Worm (Caenorhabditis elegans): ENCODE results near the gene T05B9.1.

DNA sequence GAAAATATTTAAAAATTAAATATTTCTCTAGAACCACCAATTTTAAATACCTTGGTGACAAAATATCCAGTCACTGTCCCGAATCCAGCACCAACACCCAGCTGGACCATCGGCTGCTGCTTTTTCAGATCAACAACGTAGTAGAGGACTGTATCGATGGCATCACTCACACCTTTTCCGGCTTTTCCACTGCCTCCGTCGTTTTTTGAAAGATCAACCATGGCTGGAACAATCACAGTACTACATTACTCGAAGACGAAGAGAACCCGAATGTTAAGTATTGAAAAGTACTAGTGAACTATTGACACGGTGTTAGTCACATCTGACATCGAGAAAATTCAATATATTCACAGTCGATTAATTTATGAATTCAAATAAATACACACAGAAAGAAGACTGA, 23.9 kb downstream of the T05B9.1 start, which contains the start of gene fndc-1:
- TF ChIP-seq sdz-12 (GFP tag; optimal IDR thresholded peaks at IDR 0.05) (no peak), duxl-1 (tag; optimal IDR thresholded peaks at IDR 0.05; ENCODE audit: poor library complexity) (no peak), dve-1 (tag; optimal IDR thresholded peaks at IDR 0.05; ENCODE audit: insufficient read depth) (no peak), mxl-3 (GFP tag; optimal IDR thresholded peaks at IDR 0.05) (no peak), jun-1 (tag; optimal IDR thresholded peaks at IDR 0.05) (no peak), unc-39 (tag; optimal IDR thresholded peaks at IDR 0.05) (no peak), nhr-76 (tag; optimal IDR thresholded peaks at IDR 0.05) (no peak), vab-7 (GFP tag; IDR thresholded peaks at IDR 0.05) (no peak), F10B5.3 (tag; optimal IDR thresholded peaks at IDR 0.05) (no peak), nhr-28 (tag; optimal IDR thresholded peaks at IDR 0.05) (no peak), ama-1 (optimal IDR thresholded peaks at IDR 0.05) (peak; percentile 76)
